Fruit fly (Drosophila melanogaster) Kc167 (cell line): ENCODE data around the gene Ntf-2.

Experiments used
- psq ChIP-seq: fragments of >200 bp; optimal IDR thresholded peaks from 2 replicates; lab custom pipeline; 2017; ENCODE audit warnings: missing external identifiers
- ttk ChIP-seq: sonication (Bioruptor generic); optimal IDR thresholded peaks from 2 replicates; lab custom pipeline; 2017; ENCODE audit warnings: missing external identifiers

DNA sequence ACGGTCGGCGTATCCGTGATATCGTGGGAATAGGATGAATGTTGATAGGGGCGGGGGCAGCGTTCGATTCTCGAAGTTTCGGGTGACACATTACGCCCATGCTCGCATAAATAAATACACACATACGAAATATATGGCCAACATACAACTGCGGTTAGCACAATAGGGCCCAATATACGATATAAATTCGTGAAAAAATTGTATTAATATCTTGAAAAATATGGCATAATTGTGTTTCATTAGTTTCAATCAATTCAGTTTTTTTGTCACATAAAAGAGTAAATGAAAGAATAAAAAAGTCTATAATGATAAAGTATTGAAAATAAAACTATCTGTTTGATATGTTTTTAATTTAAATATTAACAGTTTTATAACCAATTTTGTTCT lies 662 bp downstream of the Ntf-2 start:
- no peak for TF ChIP-seq psq
- no peak for TF ChIP-seq ttk (lab: Kevin White, UChicago)
